Worm (Caenorhabditis elegans) whole organism, late embryonic: ENCODE results near the gene cyn-12.
A peak's percentile ranks its signal among the peaks of the same experiment; 100 is the strongest.

ENCODE experiments used
- C38D4.7 ChIP-seq: fragments of 200-800 bp; sonication (Bioruptor generic); optimal IDR thresholded peaks from 2 replicates; lab custom pipeline; 2018; ENCODE audit warnings: mild to moderate bottlenecking, missing genetic modification characterization, moderate library complexity, missing compliant biosample characterization
- ama-1 ChIP-seq: fragments of 150-350 bp; optimal IDR thresholded peaks from 2 replicates; lab custom pipeline; 2014
- ceh-14 ChIP-seq: sonication (generic microtip); optimal IDR thresholded peaks from 2 replicates; lab custom pipeline; 2016; ENCODE audit warnings: missing genotype, missing genetic modification characterization, missing compliant biosample characterization
- elt-4 ChIP-seq: sonication (generic microtip); optimal IDR thresholded peaks from 2 replicates; lab custom pipeline; 2016; ENCODE audit warnings: missing genetic modification characterization, missing compliant biosample characterization
- fax-1 ChIP-seq: sonication (generic microtip); optimal IDR thresholded peaks from 2 replicates; lab custom pipeline; 2016; ENCODE audit warnings: missing genotype, missing genetic modification characterization, missing compliant biosample characterization
- madf-2 ChIP-seq: sonication (generic microtip); optimal IDR thresholded peaks from 2 replicates; lab custom pipeline; 2017; ENCODE audit warnings: missing genetic modification characterization, missing compliant biosample characterization
- nfya-1 ChIP-seq: sonication (generic microtip); optimal IDR thresholded peaks from 2 replicates; lab custom pipeline; 2017; ENCODE audit warnings: missing genetic modification characterization, mild to moderate bottlenecking, missing compliant biosample characterization, antibody characterized with exemption, moderate library complexity
- pha-4 ChIP-seq: fragments of 150-350 bp; optimal IDR thresholded peaks from 2 replicates; lab custom pipeline; 2018; ENCODE audit warnings: missing biosample characterization, missing genetic modification reagents, missing genetic modification characterization
- rnt-1 ChIP-seq: sonication (generic microtip); optimal IDR thresholded peaks from 2 replicates; lab custom pipeline; 2016; ENCODE audit warnings: missing genetic modification characterization, missing compliant biosample characterization
- tbx-2 ChIP-seq: sonication (generic microtip); optimal IDR thresholded peaks from 2 replicates; lab custom pipeline; 2016; ENCODE audit warnings: missing genetic modification characterization, missing compliant biosample characterization
- unc-86 ChIP-seq: sonication (generic microtip); optimal IDR thresholded peaks from 2 replicates; lab custom pipeline; 2016; ENCODE audit warnings: missing genetic modification characterization, missing compliant biosample characterization
- zip-5 ChIP-seq: sonication (generic microtip); optimal IDR thresholded peaks from 2 replicates; lab custom pipeline; 2016; ENCODE audit warnings: missing genetic modification characterization, missing compliant biosample characterization

DNA sequence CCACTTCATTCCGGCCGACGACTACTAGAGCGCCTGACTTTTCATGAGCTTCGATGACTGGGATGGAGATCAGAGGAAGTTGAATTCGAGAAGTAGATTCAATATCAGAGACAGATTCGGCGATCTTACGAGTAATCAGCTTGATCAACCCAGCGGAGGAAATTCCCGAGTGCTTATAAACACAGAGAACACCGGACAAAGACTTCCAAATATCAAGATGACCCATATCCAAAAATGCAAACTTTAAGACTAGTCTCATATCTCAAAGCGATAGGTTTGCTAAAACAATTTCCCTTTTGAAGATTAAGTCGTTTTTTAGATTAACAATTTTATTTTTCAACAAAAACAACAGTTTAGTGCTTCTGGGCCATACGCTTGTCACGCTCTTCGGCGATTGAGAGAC lies 49.6 kb downstream of the cyn-12 start, which contains the start of gene Y43B11AR.3:
- no peak for TF ChIP-seq tbx-2
- TF ChIP-seq fax-1 (tag; lab: Kevin White, UChicago): no peak
- TF ChIP-seq pha-4: no peak
- TF ChIP-seq ama-1 (lab: Kevin White, UChicago): peak; percentile 44
- no peak for TF ChIP-seq rnt-1
- no peak for TF ChIP-seq unc-86 (tag; lab: Kevin White, UChicago)
- TF ChIP-seq zip-5 (tag; lab: Kevin White, UChicago): no peak
- no peak for TF ChIP-seq C38D4.7 (GFP tag; lab: Kevin White, UChicago)
- no peak for TF ChIP-seq ceh-14
- TF ChIP-seq nfya-1: no peak
- no peak for TF ChIP-seq elt-4 (tag; lab: Kevin White, UChicago)
- TF ChIP-seq madf-2: no peak
